Fruit fly (Drosophila melanogaster): ENCODE data around the gene CG13856.

The CG13856 gene

DNA sequence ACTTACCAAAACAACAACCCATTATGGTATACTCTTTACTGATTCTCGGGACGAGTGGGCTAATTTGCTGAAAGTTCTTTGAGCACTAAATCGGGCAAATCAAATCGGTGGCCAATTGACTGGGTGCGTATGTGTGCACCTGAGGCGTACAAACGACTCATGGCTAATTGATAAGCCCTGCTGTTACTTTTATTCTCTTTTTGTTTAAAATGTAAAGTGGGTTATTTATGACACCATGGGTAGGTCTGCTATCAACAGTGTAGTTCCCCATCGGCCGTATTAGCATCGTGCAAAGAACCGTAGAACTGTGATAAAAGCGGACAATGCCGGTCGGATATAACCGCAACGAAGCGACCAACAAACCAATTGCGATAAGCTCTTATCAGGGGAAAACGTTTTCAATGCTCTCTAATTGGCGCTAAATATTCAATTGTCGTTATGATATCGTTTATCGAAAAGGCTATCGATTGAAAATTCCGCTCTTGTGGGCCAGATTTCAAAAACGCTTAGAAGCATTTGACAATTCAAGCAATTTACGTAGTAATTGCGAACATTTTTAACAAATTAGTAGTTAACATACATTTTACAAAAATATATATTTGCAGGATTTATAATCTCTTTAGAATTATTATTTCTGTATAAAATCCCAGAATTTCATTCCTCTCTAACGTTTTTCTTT lies 44.9 kb downstream of the CG13856 start, which contains the start of gene CG34288 (continued):
- TF ChIP-seq YL-1 (GFP tag; optimal IDR thresholded peaks at IDR 0.05) (no peak), sisA (GFP tag; IDR thresholded peaks at IDR 0.05) (peak; percentile 51; the same call in 1 of the 2 replicates), Asciz (GFP tag; optimal IDR thresholded peaks at IDR 0.05) (no peak), unpg (GFP tag; optimal IDR thresholded peaks at IDR 0.05) (no peak), TFAM (GFP tag; optimal IDR thresholded peaks at IDR 0.05) (no peak), CG2199 (GFP tag; IDR thresholded peaks at IDR 0.05) (0 out of 3 replicates have a peak, but pooled peaks have one; percentile 29), Neu2 (GFP tag; optimal IDR thresholded peaks at IDR 0.05; ENCODE audit: borderline replicate concordance) (no peak), nom (GFP tag; optimal IDR thresholded peaks at IDR 0.05) (no peak), run (tag; optimal IDR thresholded peaks at IDR 0.05) (no peak), eve (GFP tag; optimal IDR thresholded peaks at IDR 0.05) (no peak), Atf6 (GFP tag; IDR thresholded peaks at IDR 0.05) (peak; percentile 68; the same call in 1 of the 2 replicates), vfl (GFP tag; optimal IDR thresholded peaks at IDR 0.05) (no peak), CG8388 (GFP tag; optimal IDR thresholded peaks at IDR 0.05) (no peak), grau (tag; optimal IDR thresholded peaks at IDR 0.05) (no peak), CG2712 (tag; optimal IDR thresholded peaks at IDR 0.05) (no peak), CG17802 (tag; optimal IDR thresholded peaks at IDR 0.05) (no peak), gem (tag; optimal IDR thresholded peaks at IDR 0.05) (no peak), Poxn (GFP tag; IDR thresholded peaks at IDR 0.05) (no peak; the same call in 1 of the 2 replicates), Ssrp (tag; optimal IDR thresholded peaks at IDR 0.05) (no peak), pan (optimal IDR thresholded peaks at IDR 0.05) (no peak), pan (GFP tag; optimal IDR thresholded peaks at IDR 0.05 in 1 of 2, IDR thresholded peaks at IDR 0.05 in 1 of 2) (peak in 1 of 2 experiments; percentile 37), CG10543 (GFP tag; optimal IDR thresholded peaks at IDR 0.05) (peak; percentile 37), pros (GFP tag; optimal IDR thresholded peaks at IDR 0.05) (no peak), Oaz (GFP tag; IDR thresholded peaks at IDR 0.05) (no peak), GATAe (GFP tag; conservative IDR thresholded peaks at IDR 0.05) (peak; percentile 95), CG15601 (tag; optimal IDR thresholded peaks at IDR 0.05) (no peak), CG8359 (GFP tag; optimal IDR thresholded peaks at IDR 0.05; ENCODE audit: borderline replicate concordance) (no peak), sim (GFP tag; IDR thresholded peaks at IDR 0.05) (no peak), CG10431 (GFP tag; optimal IDR thresholded peaks at IDR 0.05) (no peak), CG7372 (GFP tag; IDR thresholded peaks at IDR 0.05) (no peak), CG15073 (GFP tag; optimal IDR thresholded peaks at IDR 0.05) (no peak), CG9876 (GFP tag; optimal IDR thresholded peaks at IDR 0.05) (no peak), Ada2b (GFP tag; IDR thresholded peaks at IDR 0.05) (0 out of 2 replicates have a peak, but pooled peaks have one; percentile 4), CG4820 (GFP tag; optimal IDR thresholded peaks at IDR 0.05) (no peak), Xbp1 (GFP tag; optimal IDR thresholded peaks at IDR 0.05) (no peak), Hmr (GFP tag; optimal IDR thresholded peaks at IDR 0.05) (no peak), Abd-B (GFP tag; optimal IDR thresholded peaks at IDR 0.05) (no peak), CG7839 (tag; optimal IDR thresholded peaks at IDR 0.05) (peak; percentile 11), aop (GFP tag; IDR thresholded peaks at IDR 0.05) (no peak), pzg (GFP tag; optimal IDR thresholded peaks at IDR 0.05) (no peak), Hr3 (GFP tag; optimal IDR thresholded peaks at IDR 0.05) (peak; percentile 27), Doc2 (GFP tag; IDR thresholded peaks at IDR 0.05) (no peak), rib (GFP tag; IDR thresholded peaks at IDR 0.05) (peak; percentile 51; the same call in 1 of the 2 replicates), slou (GFP tag; optimal IDR thresholded peaks at IDR 0.05) (no peak), CG12104 (GFP tag; optimal IDR thresholded peaks at IDR 0.05) (no peak), Ravus (GFP tag; IDR thresholded peaks at IDR 0.05) (no peak), Fer1 (GFP tag; optimal IDR thresholded peaks at IDR 0.05) (no peak), dysf (GFP tag; IDR thresholded peaks at IDR 0.05) (peak; percentile 59; the same call in 2 of the 3 replicates), hbn (GFP tag; IDR thresholded peaks at IDR 0.05; ENCODE audit: partially characterized antibody) (no peak), bowl (GFP tag; IDR thresholded peaks at IDR 0.05) (peak; percentile 31; the same call in 1 of the 2 replicates)
